Worm (Caenorhabditis elegans): ENCODE measurements around the gene F59B1.4.
A peak's percentile ranks its signal among the peaks of the same experiment; 100 is the strongest.

The F59B1.4 gene

ce11 chrV:3581643-3582042 lies 45.2 kb downstream of the F59B1.4 start:
- no peak for TF ChIP-seq unc-62 (GFP tag; optimal IDR thresholded peaks at IDR 0.05)
- TF ChIP-seq nhr-28 (tag; optimal IDR thresholded peaks at IDR 0.05), result no peak
- TF ChIP-seq lin-13 (tag; optimal IDR thresholded peaks at IDR 0.05), result no peak
- no peak for TF ChIP-seq hlh-1 (tag; optimal IDR thresholded peaks at IDR 0.05)
- TF ChIP-seq ham-2 (GFP tag; optimal IDR thresholded peaks at IDR 0.05), result no peak
- no peak for TF ChIP-seq flh-1 (GFP tag; optimal IDR thresholded peaks at IDR 0.05)
- TF ChIP-seq mep-1 (tag; optimal IDR thresholded peaks at IDR 0.05), result no peak
- no peak for TF ChIP-seq ceh-39 (tag; optimal IDR thresholded peaks at IDR 0.05)
- TF ChIP-seq elt-1 (tag; optimal IDR thresholded peaks at IDR 0.05; ENCODE audit: borderline replicate concordance, insufficient read depth), result no peak
- no peak for TF ChIP-seq unc-120 (tag; optimal IDR thresholded peaks at IDR 0.05; ENCODE audit: poor library complexity, severe bottlenecking)
- no peak for TF ChIP-seq mab-5 (tag; optimal IDR thresholded peaks at IDR 0.05)
- no peak for TF ChIP-seq M03D4.4 (tag; optimal IDR thresholded peaks at IDR 0.05)
- TF ChIP-seq lin-32 (GFP tag; optimal IDR thresholded peaks at IDR 0.05), result no peak
- TF ChIP-seq zip-8 (tag; optimal IDR thresholded peaks at IDR 0.05), result no peak
- TF ChIP-seq sptf-1 (tag; optimal IDR thresholded peaks at IDR 0.05), result no peak
- TF ChIP-seq drap-1 (GFP tag; optimal IDR thresholded peaks at IDR 0.05), result no peak
- TF ChIP-seq cnd-1 (tag; optimal IDR thresholded peaks at IDR 0.05), result no peak
- TF ChIP-seq unc-39 (tag; optimal IDR thresholded peaks at IDR 0.05), result no peak
- TF ChIP-seq blmp-1 (tag; optimal IDR thresholded peaks at IDR 0.05), result no peak

- TF ChIP-seq hlh-1 (tag; optimal IDR thresholded peaks at IDR 0.05) (no peak), lin-32 (GFP tag; optimal IDR thresholded peaks at IDR 0.05) (no peak), flh-1 (GFP tag; optimal IDR thresholded peaks at IDR 0.05) (no peak), ceh-83 (GFP tag; optimal IDR thresholded peaks at IDR 0.05) (no peak), elt-3 (tag; optimal IDR thresholded peaks at IDR 0.05) (no peak), blmp-1 (tag; optimal IDR thresholded peaks at IDR 0.05) (no peak), unc-39 (tag; optimal IDR thresholded peaks at IDR 0.05) (no peak), nhr-2 (tag; optimal IDR thresholded peaks at IDR 0.05) (no peak), sptf-1 (tag; optimal IDR thresholded peaks at IDR 0.05) (no peak)
Measured at ce11 chrV:3581034-3581433, 45.8 kb downstream of the F59B1.4 start.

ce11 chrV:3580385-3580784 lies 46.5 kb downstream of the F59B1.4 start:
- TF ChIP-seq nhr-76 (tag; optimal IDR thresholded peaks at IDR 0.05) (no peak), sptf-1 (tag; optimal IDR thresholded peaks at IDR 0.05) (no peak), mls-2 (tag; optimal IDR thresholded peaks at IDR 0.05) (no peak), sem-2 (GFP tag; optimal IDR thresholded peaks at IDR 0.05) (no peak), mep-1 (tag; optimal IDR thresholded peaks at IDR 0.05) (no peak), lin-32 (GFP tag; optimal IDR thresholded peaks at IDR 0.05) (no peak)

ce11 chrV:3579795-3580194 lies 47.0 kb downstream of the F59B1.4 start:
- TF ChIP-seq hlh-1 (tag; optimal IDR thresholded peaks at IDR 0.05), result peak; percentile 67
- TF ChIP-seq lsy-2 (tag; optimal IDR thresholded peaks at IDR 0.05), result peak; percentile 6
- no peak for TF ChIP-seq lin-13 (tag; optimal IDR thresholded peaks at IDR 0.05)
- no peak for TF ChIP-seq bed-3 (GFP tag; optimal IDR thresholded peaks at IDR 0.05)

- TF ChIP-seq nhr-12 (tag; optimal IDR thresholded peaks at IDR 0.05) (no peak), nhr-237 (tag; optimal IDR thresholded peaks at IDR 0.05) (no peak), nhr-76 (tag; optimal IDR thresholded peaks at IDR 0.05) (no peak), ces-1 (GFP tag; optimal IDR thresholded peaks at IDR 0.05) (no peak), blmp-1 (tag; optimal IDR thresholded peaks at IDR 0.05) (no peak), nhr-28 (tag; optimal IDR thresholded peaks at IDR 0.05) (no peak), nhr-2 (tag; optimal IDR thresholded peaks at IDR 0.05) (no peak), mls-2 (tag; optimal IDR thresholded peaks at IDR 0.05) (no peak), snpc-4 (tag; optimal IDR thresholded peaks at IDR 0.05) (no peak), lin-13 (tag; optimal IDR thresholded peaks at IDR 0.05) (no peak), sem-2 (GFP tag; optimal IDR thresholded peaks at IDR 0.05) (no peak), unc-39 (tag; optimal IDR thresholded peaks at IDR 0.05) (no peak), M03D4.4 (tag; optimal IDR thresholded peaks at IDR 0.05) (no peak), zip-8 (tag; optimal IDR thresholded peaks at IDR 0.05) (no peak), hlh-1 (tag; optimal IDR thresholded peaks at IDR 0.05) (no peak), tbx-8 (GFP tag; optimal IDR thresholded peaks at IDR 0.05) (no peak), ham-2 (GFP tag; optimal IDR thresholded peaks at IDR 0.05) (no peak), drap-1 (GFP tag; optimal IDR thresholded peaks at IDR 0.05) (no peak)
Measured at ce11 chrV:3579248-3579647, 47.6 kb downstream of the F59B1.4 start.

Measured in whole organism, mixed stage, embryonic.